Fruit fly (Drosophila melanogaster): ENCODE data around the gene mge.

The mge gene

dm6 chr3L:3908838-3909810, 607 bp downstream of the mge start (continued):
- TF ChIP-seq ssp (GFP tag; IDR thresholded peaks at IDR 0.05) (no peak), p53 (GFP tag; optimal IDR thresholded peaks at IDR 0.05) (no peak), Abd-B (GFP tag; optimal IDR thresholded peaks at IDR 0.05) (no peak), onecut (GFP tag; IDR thresholded peaks at IDR 0.05) (peak; percentile 79), Ada2b (GFP tag; IDR thresholded peaks at IDR 0.05) (no peak), ham (GFP tag; IDR thresholded peaks at IDR 0.05) (no peak), CG7839 (tag; optimal IDR thresholded peaks at IDR 0.05) (no peak), eve (GFP tag; optimal IDR thresholded peaks at IDR 0.05) (no peak), NFAT (GFP tag; IDR thresholded peaks at IDR 0.05) (peak; percentile 12; the same call in 1 of the 2 replicates), CG10274 (GFP tag; optimal IDR thresholded peaks at IDR 0.05) (no peak), CG3838 (GFP tag; optimal IDR thresholded peaks at IDR 0.05) (no peak), CG10267 (tag; optimal IDR thresholded peaks at IDR 0.05) (peak; percentile 39), Hr39 (optimal IDR thresholded peaks at IDR 0.05) (no peak), Hr51 (GFP tag; optimal IDR thresholded peaks at IDR 0.05) (no peak), pfk (GFP tag; optimal IDR thresholded peaks at IDR 0.05) (no peak), Sox100B (GFP tag; optimal IDR thresholded peaks at IDR 0.05) (no peak), tio (GFP tag; optimal IDR thresholded peaks at IDR 0.05) (no peak), nom (GFP tag; optimal IDR thresholded peaks at IDR 0.05) (no peak), Lim3 (GFP tag; IDR thresholded peaks at IDR 0.05) (no peak), mirr (GFP tag; optimal IDR thresholded peaks at IDR 0.05) (no peak), bigmax (GFP tag; optimal IDR thresholded peaks at IDR 0.05) (peak; percentile 90), CG1024 (GFP tag; IDR thresholded peaks at IDR 0.05) (no peak), CG3847 (GFP tag; IDR thresholded peaks at IDR 0.05) (no peak), Adf1 (GFP tag; IDR thresholded peaks at IDR 0.05) (no peak), CG4707 (GFP tag; optimal IDR thresholded peaks at IDR 0.05) (no peak), CG17568 (GFP tag; optimal IDR thresholded peaks at IDR 0.05) (peak; percentile 8), pum (GFP tag; optimal IDR thresholded peaks at IDR 0.05) (no peak), Dll (GFP tag; IDR thresholded peaks at IDR 0.05; ENCODE audit: partially characterized antibody) (peak; percentile 64; the same call in 2 of the 4 replicates), Ets65A (GFP tag) (no peak), Blimp-1 (GFP tag; optimal IDR thresholded peaks at IDR 0.05) (no peak), Dad (GFP tag; optimal IDR thresholded peaks at IDR 0.05) (no peak), dmrt99B (tag; optimal IDR thresholded peaks at IDR 0.05) (no peak), Dbx (GFP tag; IDR thresholded peaks at IDR 0.05) (no peak), CG6765 (GFP tag; optimal IDR thresholded peaks at IDR 0.05) (no peak), CG3995 (GFP tag; optimal IDR thresholded peaks at IDR 0.05) (peak; percentile 26), CG12104 (GFP tag; optimal IDR thresholded peaks at IDR 0.05) (no peak), NfI (GFP tag; optimal IDR thresholded peaks at IDR 0.05) (no peak), Kr (GFP tag; optimal IDR thresholded peaks at IDR 0.05) (no peak), CG14014 (GFP tag; IDR thresholded peaks at IDR 0.05) (no peak), dimm (GFP tag; IDR thresholded peaks at IDR 0.05) (no peak), CG2129 (GFP tag; IDR thresholded peaks at IDR 0.05; ENCODE audit: partially characterized antibody) (0 out of 2 replicates have a peak, but pooled peaks have one; percentile 27), BEAF-32 (GFP tag; optimal IDR thresholded peaks at IDR 0.05) (peak; percentile 74), Oaz (GFP tag; IDR thresholded peaks at IDR 0.05) (no peak), chinmo (GFP tag; IDR thresholded peaks at IDR 0.05; ENCODE audit: partially characterized antibody) (peak; percentile 72; the same call in 2 of the 4 replicates), hbn (GFP tag; IDR thresholded peaks at IDR 0.05; ENCODE audit: partially characterized antibody) (peak; percentile 56; the same call in 1 of the 2 replicates), knrl (GFP tag; IDR thresholded peaks at IDR 0.05; ENCODE audit: partially characterized antibody) (peak; percentile 59), CG9797 (GFP tag; optimal IDR thresholded peaks at IDR 0.05) (peak; percentile 47), CG3163 (GFP tag; optimal IDR thresholded peaks at IDR 0.05) (no peak)

All from whole organism, embryonic.